Worm (Caenorhabditis elegans) whole organism, L1 larva: ENCODE results near the gene nhr-97.

Experiments used
- C04F5.9 ChIP-seq: sonication (generic microtip); optimal IDR thresholded peaks from 2 replicates; lab custom pipeline; 2016; ENCODE audit warnings: missing genetic modification characterization, missing compliant biosample characterization
- C16A3.4 ChIP-seq: fragments of 150-350 bp; optimal IDR thresholded peaks from 2 replicates; lab custom pipeline; 2014; ENCODE audit warnings: missing biosample characterization, missing genetic modification characterization
- C34B4.2 ChIP-seq: sonication (generic microtip); optimal IDR thresholded peaks from 2 replicates; lab custom pipeline; 2017; ENCODE audit warnings: mild to moderate bottlenecking, missing genetic modification characterization, missing compliant biosample characterization
- Y116A8C.19 ChIP-seq: sonication (generic microtip); optimal IDR thresholded peaks from 2 replicates; lab custom pipeline; 2016; ENCODE audit warnings: missing compliant biosample characterization, missing genetic modification characterization, borderline replicate concordance
- aha-1 ChIP-seq: fragments of 150-350 bp; optimal IDR thresholded peaks from 2 replicates; lab custom pipeline; 2014; ENCODE audit warnings: missing biosample characterization, missing genetic modification characterization
- alr-1 ChIP-seq: fragments of 200-800 bp; sonication (Bioruptor generic); optimal IDR thresholded peaks from 2 replicates; lab custom pipeline; 2018; ENCODE audit warnings: borderline replicate concordance, mild to moderate bottlenecking, missing genetic modification characterization, missing compliant biosample characterization
- aly-2 ChIP-seq: fragments of 150-350 bp; optimal IDR thresholded peaks from 2 replicates; lab custom pipeline; 2014; ENCODE audit warnings: missing biosample characterization, missing genetic modification characterization
- ama-1 ChIP-seq: fragments of 150-350 bp; optimal IDR thresholded peaks from 2 replicates; lab custom pipeline; 2014
- blmp-1 ChIP-seq: fragments of 150-350 bp; optimal IDR thresholded peaks from 2 replicates; lab custom pipeline; 2014; ENCODE audit warnings: missing biosample characterization, missing genetic modification characterization
- ceh-8 ChIP-seq: fragments of 200-800 bp; sonication (Bioruptor generic); optimal IDR thresholded peaks from 2 replicates; lab custom pipeline; 2018; ENCODE audit warnings: mild to moderate bottlenecking, missing genetic modification characterization, moderate library complexity, missing compliant biosample characterization
- ceh-82 ChIP-seq, 3 experiments: fragments of 150-350 bp in 1 of 3; sonication (generic microtip) in 2 of 3; optimal IDR thresholded peaks; 2 replicates each; lab custom pipeline; 2014 to 2017; ENCODE audit warnings: missing biosample characterization in 3 of 3, missing genetic modification characterization in 3 of 3
- ceh-88 ChIP-seq: fragments of 200-800 bp; sonication (Bioruptor generic); IDR thresholded peaks from 2 replicates; pipeline ENCODE4 v1.3.6; 2022; ENCODE audit warnings: missing genetic modification characterization, missing compliant biosample characterization
- dpl-1 ChIP-seq, 3 experiments: fragments of 150-350 bp in 2 of 3; sonication (generic microtip) in 1 of 3; optimal IDR thresholded peaks; 2 replicates each; lab custom pipeline; 2014 to 2017; ENCODE audit warnings: missing biosample characterization in 3 of 3, missing genetic modification characterization in 3 of 3, missing genetic modification reagents in 3 of 3
- dsc-1 ChIP-seq: sonication (generic microtip); optimal IDR thresholded peaks from 2 replicates; lab custom pipeline; 2016; ENCODE audit warnings: mild to moderate bottlenecking, missing genetic modification characterization, missing compliant biosample characterization
- efl-1 ChIP-seq, 4 experiments: fragments of 150-350 bp; optimal IDR thresholded peaks in 3 of 4; peaks in 1 of 4; 1 replicate in 1 of 4; 2 replicates in 3 of 4; lab custom pipeline; 2014; ENCODE audit warnings: missing biosample characterization in 2 of 4, missing genetic modification characterization in 2 of 4, missing genetic modification reagents in 2 of 4
- efl-3 ChIP-seq: fragments of 200-800 bp; sonication (Bioruptor generic); optimal IDR thresholded peaks from 2 replicates; lab custom pipeline; 2018; ENCODE audit warnings: mild to moderate bottlenecking, missing genetic modification characterization, missing compliant biosample characterization
- egl-13 ChIP-seq: sonication (generic microtip); optimal IDR thresholded peaks from 2 replicates; lab custom pipeline; 2016; ENCODE audit warnings: missing genotype, missing genetic modification reagents, missing genetic modification characterization, missing compliant biosample characterization
- elt-2 ChIP-seq: sonication (generic microtip); optimal IDR thresholded peaks from 2 replicates; lab custom pipeline; 2016; ENCODE audit warnings: missing genetic modification characterization, mild to moderate bottlenecking, inconsistent platforms, missing compliant biosample characterization, missing genetic modification reagents
- elt-3 ChIP-seq, 6 experiments: fragments of 150-350 bp in 1 of 6; sonication (generic microtip); optimal IDR thresholded peaks; 2 replicates each; lab custom pipeline; 2017 to 2018; ENCODE audit warnings: missing biosample characterization in 6 of 6, missing genetic modification characterization in 6 of 6, inconsistent platforms in 1 of 6
- ets-5 ChIP-seq: fragments of 200-800 bp; sonication (Bioruptor generic); IDR thresholded peaks from 2 replicates; pipeline ENCODE4 v1.3.6; 2022; ENCODE audit warnings: missing genetic modification characterization, missing compliant biosample characterization
- fkh-8 ChIP-seq: sonication (generic microtip); optimal IDR thresholded peaks from 2 replicates; lab custom pipeline; 2016; ENCODE audit warnings: mild to moderate bottlenecking, missing genetic modification characterization, missing compliant biosample characterization
- fos-1 ChIP-seq: fragments of 150-350 bp; optimal IDR thresholded peaks from 2 replicates; lab custom pipeline; 2014; ENCODE audit warnings: missing biosample characterization, missing genetic modification characterization
- grh-1 ChIP-seq: fragments of 200-800 bp; sonication (Bioruptor generic); IDR thresholded peaks from 2 replicates; pipeline ENCODE4 v1.3.6; 2022; ENCODE audit warnings: missing genetic modification reagents, missing genetic modification characterization, missing compliant biosample characterization
- hlh-17 ChIP-seq: fragments of 200-800 bp; sonication (Bioruptor generic); optimal IDR thresholded peaks from 2 replicates; lab custom pipeline; 2018; ENCODE audit warnings: missing genetic modification characterization, mild to moderate bottlenecking, missing compliant biosample characterization, moderate library complexity, borderline replicate concordance
- hpl-2 ChIP-seq: fragments of 150-350 bp; optimal IDR thresholded peaks from 2 replicates; lab custom pipeline; 2014; ENCODE audit warnings: missing biosample characterization, missing genetic modification reagents, missing genetic modification characterization
- lin-13 ChIP-seq: fragments of 150-350 bp; optimal IDR thresholded peaks from 2 replicates; lab custom pipeline; 2014; ENCODE audit warnings: missing biosample characterization, missing genetic modification reagents, missing genetic modification characterization
- lir-3 ChIP-seq: sonication (generic microtip); optimal IDR thresholded peaks from 2 replicates; lab custom pipeline; 2016; ENCODE audit warnings: mild to moderate bottlenecking, missing genetic modification characterization, moderate library complexity, missing compliant biosample characterization; ENCODE audit not compliant: poor library complexity
- lsy-2 ChIP-seq, 2 experiments: fragments of 150-350 bp; optimal IDR thresholded peaks; 2 replicates each; lab custom pipeline; 2014; ENCODE audit warnings: missing biosample characterization in 2 of 2, missing genetic modification characterization in 2 of 2
- mab-9 ChIP-seq: fragments of 200-800 bp; sonication (Bioruptor generic); IDR thresholded peaks from 2 replicates; pipeline ENCODE4 v1.3.6; 2022; ENCODE audit warnings: missing genetic modification reagents, missing genetic modification characterization, missing compliant biosample characterization
- mdl-1 ChIP-seq, 2 experiments: fragments of 150-350 bp; optimal IDR thresholded peaks; 2 replicates each; lab custom pipeline; 2014 to 2017; ENCODE audit warnings: missing biosample characterization in 2 of 2, missing genetic modification characterization in 2 of 2, inconsistent platforms in 1 of 2
- mep-1 ChIP-seq: fragments of 150-350 bp; optimal IDR thresholded peaks from 2 replicates; lab custom pipeline; 2014; ENCODE audit warnings: missing biosample characterization, missing genetic modification characterization
- nhr-12 ChIP-seq: sonication (generic microtip); optimal IDR thresholded peaks from 2 replicates; lab custom pipeline; 2017; ENCODE audit warnings: missing biosample characterization, missing genetic modification characterization
- nhr-19 ChIP-seq: fragments of 200-800 bp; sonication (Bioruptor generic); conservative IDR thresholded peaks from 2 replicates; pipeline ENCODE4 v1.3.6; 2022; ENCODE audit warnings: missing genetic modification characterization, missing compliant biosample characterization
- nhr-47 ChIP-seq: sonication (generic microtip); optimal IDR thresholded peaks from 2 replicates; lab custom pipeline; 2016; ENCODE audit warnings: mild to moderate bottlenecking, missing genetic modification characterization, moderate library complexity, missing compliant biosample characterization
- nhr-76 ChIP-seq: sonication (generic microtip); optimal IDR thresholded peaks from 2 replicates; lab custom pipeline; 2017; ENCODE audit warnings: missing biosample characterization, missing genetic modification characterization
- nhr-84 ChIP-seq: sonication (generic microtip); optimal IDR thresholded peaks from 2 replicates; lab custom pipeline; 2017; ENCODE audit warnings: missing biosample characterization, missing genetic modification characterization
- nhr-85 ChIP-seq: sonication (generic microtip); peaks from one replicate; lab custom pipeline; 2016; ENCODE audit warnings: missing genetic modification characterization, inconsistent platforms, missing compliant biosample characterization
- nhr-90 ChIP-seq: sonication (generic microtip); optimal IDR thresholded peaks from 2 replicates; lab custom pipeline; 2016; ENCODE audit warnings: mild to moderate bottlenecking, missing genetic modification characterization, missing compliant biosample characterization; ENCODE audit not compliant: poor library complexity
- pqm-1 ChIP-seq: sonication (generic microtip); optimal IDR thresholded peaks from 3 replicates; lab custom pipeline; 2017; ENCODE audit warnings: missing biosample characterization, missing genetic modification characterization
- rnt-1 ChIP-seq: sonication (generic microtip); optimal IDR thresholded peaks from 2 replicates; lab custom pipeline; 2016; ENCODE audit warnings: mild to moderate bottlenecking, missing genetic modification characterization, moderate library complexity, missing compliant biosample characterization
- snpc-4 ChIP-seq: fragments of 150-350 bp; optimal IDR thresholded peaks from 2 replicates; lab custom pipeline; 2014; ENCODE audit warnings: missing biosample characterization, missing genetic modification characterization
- snu-23 ChIP-seq: sonication (generic microtip); optimal IDR thresholded peaks from 2 replicates; lab custom pipeline; 2016; ENCODE audit warnings: missing genetic modification characterization, missing compliant biosample characterization
- swsn-7 ChIP-seq: sonication (generic microtip); optimal IDR thresholded peaks from 2 replicates; lab custom pipeline; 2016; ENCODE audit warnings: missing genetic modification characterization, missing compliant biosample characterization
- unc-30 ChIP-seq: sonication (generic microtip); optimal IDR thresholded peaks from 2 replicates; lab custom pipeline; 2017; ENCODE audit warnings: missing biosample characterization, missing genetic modification characterization
- vab-15 ChIP-seq: sonication (generic microtip); optimal IDR thresholded peaks from 2 replicates; lab custom pipeline; 2017; ENCODE audit warnings: missing genotype, mild to moderate bottlenecking, missing genetic modification characterization, missing compliant biosample characterization
- xbp-1 ChIP-seq: sonication (generic microtip); optimal IDR thresholded peaks from 2 replicates; lab custom pipeline; 2016; ENCODE audit warnings: missing genetic modification characterization, missing compliant biosample characterization
- zag-1 ChIP-seq: fragments of 150-350 bp; optimal IDR thresholded peaks from 2 replicates; lab custom pipeline; 2014; ENCODE audit warnings: missing biosample characterization, missing genetic modification characterization
- zip-4 ChIP-seq: fragments of 200-800 bp; sonication (Bioruptor generic); optimal IDR thresholded peaks from 2 replicates; lab custom pipeline; 2018; ENCODE audit warnings: mild to moderate bottlenecking, missing genetic modification characterization, moderate library complexity, missing compliant biosample characterization

The nhr-97 gene

ce11 chrIV:9734861-9735260, 22.6 kb upstream of the nhr-97 start (continued):
- no peak for TF ChIP-seq lir-3 (tag; lab: Kevin White, UChicago)
- TF ChIP-seq egl-13 (tag; lab: Kevin White, UChicago): no peak
- no peak for TF ChIP-seq blmp-1 (tag; lab: Kevin White, UChicago)
- no peak for TF ChIP-seq snpc-4
- no peak for TF ChIP-seq ets-5 (GFP tag; lab: Robert Waterston, UW)
- TF ChIP-seq nhr-47 (tag; lab: Kevin White, UChicago): no peak
- TF ChIP-seq rnt-1 (tag; lab: Kevin White, UChicago): peak; percentile 10
- TF ChIP-seq pqm-1 (tag; lab: Kevin White, UChicago): no peak
- TF ChIP-seq vab-15 (tag; lab: Kevin White, UChicago): no peak
- TF ChIP-seq xbp-1 (tag; lab: Kevin White, UChicago): no peak
- TF ChIP-seq dsc-1 (tag; lab: Kevin White, UChicago): no peak
- TF ChIP-seq hlh-17 (GFP tag; lab: Kevin White, UChicago): no peak
- no peak for TF ChIP-seq alr-1 (tag; lab: Kevin White, UChicago)
- peak in 1 of 2 experiments; percentile 17 for TF ChIP-seq efl-1 (optimal IDR thresholded peaks at IDR 0.05; lab: Kevin White, UChicago)
- no peak for TF ChIP-seq efl-1 (GFP tag; optimal IDR thresholded peaks at IDR 0.05 in 1 of 2; lab: Kevin White, UChicago)
- TF ChIP-seq mep-1 (tag; lab: Kevin White, UChicago): peak; percentile 1
- no peak for TF ChIP-seq nhr-76 (tag; lab: Kevin White, UChicago)
- TF ChIP-seq nhr-19 (GFP tag; lab: Robert Waterston, UW): no peak; the same call in 1 of the 2 replicates
- TF ChIP-seq lin-13: no peak
- no peak for TF ChIP-seq zag-1 (tag; lab: Kevin White, UChicago)
- TF ChIP-seq nhr-90 (tag; lab: Kevin White, UChicago): no peak
- peak in 1 of 2 experiments; percentile 14 for TF ChIP-seq lsy-2 (tag; optimal IDR thresholded peaks at IDR 0.05; lab: Kevin White, UChicago)
- no peak for TF ChIP-seq C34B4.2 (tag; lab: Kevin White, UChicago)

ce11 chrIV:9735750-9736149, 21.7 kb upstream of the nhr-97 start:
- TF ChIP-seq lir-3 (tag; lab: Kevin White, UChicago) (no peak), nhr-90 (tag; lab: Kevin White, UChicago) (peak; percentile 18), swsn-7 (tag; lab: Kevin White, UChicago) (no peak), dpl-1 (GFP tag; optimal IDR thresholded peaks at IDR 0.05; lab: Kevin White, UChicago) (no peak), aha-1 (no peak), mdl-1 (tag; optimal IDR thresholded peaks at IDR 0.05; lab: Kevin White, UChicago) (no peak), Y116A8C.19 (tag; lab: Kevin White, UChicago) (no peak), nhr-47 (tag; lab: Kevin White, UChicago) (no peak), ceh-8 (GFP tag; lab: Kevin White, UChicago) (no peak), C16A3.4 (tag; lab: Kevin White, UChicago) (no peak), aly-2 (tag; lab: Kevin White, UChicago) (no peak), mab-9 (GFP tag; lab: Robert Waterston, UW) (no peak), ceh-88 (GFP tag; lab: Robert Waterston, UW) (no peak), mep-1 (tag; lab: Kevin White, UChicago) (peak; percentile 40), fkh-8 (no peak), blmp-1 (tag; lab: Kevin White, UChicago) (peak; percentile 85), fos-1 (tag; lab: Kevin White, UChicago) (no peak), ets-5 (GFP tag; lab: Robert Waterston, UW) (no peak), ceh-82 (tag; optimal IDR thresholded peaks at IDR 0.05; lab: Kevin White, UChicago) (no peak), snpc-4 (no peak), vab-15 (tag; lab: Kevin White, UChicago) (no peak), C04F5.9 (tag; lab: Kevin White, UChicago) (no peak), C34B4.2 (tag; lab: Kevin White, UChicago) (no peak), hpl-2 (GFP tag; lab: Kevin White, UChicago) (no peak), elt-3 (tag; optimal IDR thresholded peaks at IDR 0.05; lab: Kevin White, UChicago) (peak in 5 of 6 experiments; percentile 28 to 82 (median 45)), lin-13 (no peak), grh-1 (GFP tag; lab: Robert Waterston, UW) (no peak), efl-1 (optimal IDR thresholded peaks at IDR 0.05; lab: Kevin White, UChicago) (no peak), efl-1 (GFP tag; optimal IDR thresholded peaks at IDR 0.05 in 1 of 2; lab: Kevin White, UChicago) (no peak), rnt-1 (tag; lab: Kevin White, UChicago) (peak; percentile 24), unc-30 (no peak), nhr-12 (tag; lab: Kevin White, UChicago) (no peak), snu-23 (GFP tag; lab: Kevin White, UChicago) (peak; percentile 30), zag-1 (tag; lab: Kevin White, UChicago) (no peak), nhr-85 (tag; lab: Kevin White, UChicago) (peak; percentile 77), efl-3 (no peak), elt-2 (tag; lab: Kevin White, UChicago) (peak; percentile 50), nhr-84 (tag; lab: Kevin White, UChicago) (no peak), nhr-76 (tag; lab: Kevin White, UChicago) (no peak), zip-4 (GFP tag; lab: Kevin White, UChicago) (no peak), ama-1 (lab: Kevin White, UChicago) (no peak)
